Worm (Caenorhabditis elegans) whole organism, L2 larva: ENCODE results near the gene F49E11.7.

Source experiments
- F13H6.1 ChIP-seq: sonication (generic microtip); optimal IDR thresholded peaks from 2 replicates; lab custom pipeline; 2016; ENCODE audit warnings: missing genetic modification characterization, missing compliant biosample characterization
- ama-1 ChIP-seq: fragments of 150-350 bp; optimal IDR thresholded peaks from 2 replicates; lab custom pipeline; 2018; ENCODE audit warnings: inconsistent platforms
- egl-27 ChIP-seq: sonication (generic microtip); optimal IDR thresholded peaks from 3 replicates; lab custom pipeline; 2017; ENCODE audit warnings: missing biosample characterization, missing genetic modification reagents, missing genetic modification characterization
- lin-39 ChIP-seq: fragments of 150-350 bp; optimal IDR thresholded peaks from 2 replicates; lab custom pipeline; 2014; ENCODE audit warnings: missing biosample characterization, missing genetic modification reagents, missing genetic modification characterization
- mbf-1 ChIP-seq: sonication (generic microtip); optimal IDR thresholded peaks from 2 replicates; lab custom pipeline; 2017; ENCODE audit warnings: missing biosample characterization, missing genetic modification characterization
- nhr-237 ChIP-seq: fragments of 150-350 bp; optimal IDR thresholded peaks from 2 replicates; lab custom pipeline; 2014; ENCODE audit warnings: missing biosample characterization, missing genetic modification characterization
- skn-1 ChIP-seq: sonication (generic microtip); optimal IDR thresholded peaks from 2 replicates; lab custom pipeline; 2017; ENCODE audit warnings: missing biosample characterization, missing genetic modification characterization
- snpc-4 ChIP-seq: fragments of 150-350 bp; optimal IDR thresholded peaks from 2 replicates; lab custom pipeline; 2014; ENCODE audit warnings: missing biosample characterization, missing genetic modification characterization
- unc-62 ChIP-seq: fragments of 150-350 bp; optimal IDR thresholded peaks from 2 replicates; lab custom pipeline; 2014; ENCODE audit warnings: missing biosample characterization, missing genetic modification reagents, missing genetic modification characterization
- zag-1 ChIP-seq: fragments of 150-350 bp; optimal IDR thresholded peaks from 2 replicates; lab custom pipeline; 2014; ENCODE audit warnings: missing biosample characterization, missing genetic modification characterization
- ztf-4 ChIP-seq: fragments of 150-350 bp; optimal IDR thresholded peaks from 2 replicates; lab custom pipeline; 2014; ENCODE audit warnings: missing biosample characterization, missing genetic modification characterization

DNA sequence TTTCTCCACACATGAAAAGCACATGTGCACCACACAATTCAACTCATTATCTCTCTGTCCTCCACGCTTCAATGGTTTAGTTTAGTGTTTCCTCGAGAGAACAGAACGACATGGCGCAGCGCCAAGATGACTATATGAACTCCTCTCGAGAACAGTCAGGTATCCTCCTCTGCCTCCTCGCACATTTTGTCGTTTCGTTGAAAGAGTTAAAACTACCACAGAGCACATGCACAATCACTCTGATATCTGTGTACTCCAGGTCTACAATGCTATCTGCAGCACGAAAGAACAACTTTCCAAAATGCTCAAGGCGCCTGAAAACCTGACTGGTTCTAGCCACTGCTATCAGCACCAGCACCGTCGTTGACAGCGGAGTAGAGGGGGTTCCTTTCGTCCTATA is 25.9 kb upstream of the F49E11.7 start:
- TF ChIP-seq egl-27 (tag; lab: Kevin White, UChicago) (no peak), zag-1 (tag; lab: Kevin White, UChicago) (no peak), lin-39 (tag; lab: Kevin White, UChicago) (no peak), ama-1 (lab: Kevin White, UChicago) (no peak), mbf-1 (no peak), unc-62 (GFP tag; lab: Kevin White, UChicago) (no peak), F13H6.1 (tag; lab: Kevin White, UChicago) (no peak), nhr-237 (tag; lab: Kevin White, UChicago) (no peak), ztf-4 (tag; lab: Kevin White, UChicago) (no peak), snpc-4 (no peak), skn-1 (tag; lab: Kevin White, UChicago) (no peak)
